Worm (Caenorhabditis elegans) whole organism, young adult: ENCODE data around the gene pat-12.

Experiments
- F10E7.11 ChIP-seq: sonication (generic microtip); optimal IDR thresholded peaks from 2 replicates; lab custom pipeline; 2017; ENCODE audit warnings: mild to moderate bottlenecking, missing genetic modification characterization, moderate library complexity, missing compliant biosample characterization
- F39B2.1 ChIP-seq: fragments of 200-800 bp; sonication (Bioruptor generic); IDR thresholded peaks from 2 replicates; pipeline ENCODE4 v1.3.6; 2022; ENCODE audit warnings: missing genetic modification reagents, missing genetic modification characterization, missing compliant biosample characterization
- F57C9.4 ChIP-seq: sonication (generic microtip); optimal IDR thresholded peaks from 2 replicates; lab custom pipeline; 2017; ENCODE audit warnings: mild to moderate bottlenecking, missing genetic modification characterization, missing compliant biosample characterization
- K11D2.4 ChIP-seq: fragments of 200-800 bp; sonication (Bioruptor generic); IDR thresholded peaks from 2 replicates; pipeline ENCODE4 v1.3.6; 2022; ENCODE audit warnings: missing genetic modification reagents, missing genetic modification characterization, missing compliant biosample characterization
- Y95B8A.8 ChIP-seq: fragments of 200-800 bp; sonication (Bioruptor generic); IDR thresholded peaks from 2 replicates; pipeline ENCODE4 v1.3.6; 2022; ENCODE audit warnings: missing genetic modification reagents, missing genetic modification characterization, missing compliant biosample characterization
- aptf-2 ChIP-seq: fragments of 200-800 bp; sonication (Bioruptor generic); conservative IDR thresholded peaks from 2 replicates; pipeline ENCODE4 v1.3.6; 2022; ENCODE audit warnings: missing genetic modification reagents, missing genetic modification characterization, missing compliant biosample characterization
- attf-3 ChIP-seq: fragments of 200-800 bp; sonication (Bioruptor generic); conservative IDR thresholded peaks from 2 replicates; pipeline ENCODE4 v1.3.6; 2022; ENCODE audit warnings: missing genetic modification reagents, missing genetic modification characterization, missing compliant biosample characterization
- attf-5 ChIP-seq: fragments of 200-800 bp; sonication (Bioruptor generic); optimal IDR thresholded peaks from 2 replicates; lab custom pipeline; 2018; ENCODE audit warnings: mild to moderate bottlenecking, missing genetic modification characterization, missing compliant biosample characterization
- bed-1 ChIP-seq: fragments of 200-800 bp; sonication (Bioruptor generic); IDR thresholded peaks from 2 replicates; pipeline ENCODE4 v1.3.6; 2022; ENCODE audit warnings: missing genetic modification reagents, missing genetic modification characterization, missing compliant biosample characterization
- cebp-1 ChIP-seq, 2 experiments: fragments of 200-800 bp in 1 of 2; sonication (Bioruptor generic) in 1 of 2; sonication (generic microtip) in 1 of 2; IDR thresholded peaks in 1 of 2; optimal IDR thresholded peaks in 1 of 2; 2 replicates each; pipeline versions ENCODE4 v1.3.6 to Lab custom; 2017 to 2022; ENCODE audit warnings: missing compliant biosample characterization in 2 of 2, missing genetic modification characterization in 2 of 2, mild to moderate bottlenecking in 1 of 2, missing genetic modification reagents in 1 of 2, moderate library complexity in 1 of 2
- ceh-40 ChIP-seq: fragments of 200-800 bp; sonication (Bioruptor generic); IDR thresholded peaks from 2 replicates; pipeline ENCODE4 v1.3.6; 2022; ENCODE audit warnings: missing genetic modification characterization, missing compliant biosample characterization
- ceh-91 ChIP-seq: fragments of 200-800 bp; sonication (Bioruptor generic); IDR thresholded peaks from 2 replicates; pipeline ENCODE4 v1.3.6; 2022; ENCODE audit warnings: missing genetic modification reagents, missing genetic modification characterization, missing compliant biosample characterization
- chd-7 ChIP-seq: sonication (generic microtip); optimal IDR thresholded peaks from 2 replicates; lab custom pipeline; 2016; ENCODE audit warnings: mild to moderate bottlenecking, missing genetic modification characterization, moderate library complexity, missing compliant biosample characterization
- egrh-3 ChIP-seq: fragments of 200-800 bp; sonication (Bioruptor generic); IDR thresholded peaks from 2 replicates; pipeline ENCODE4 v1.3.6; 2022; ENCODE audit warnings: missing genetic modification reagents, missing genetic modification characterization, missing compliant biosample characterization
- ekl-4 ChIP-seq: fragments of 200-800 bp; sonication (Bioruptor generic); IDR thresholded peaks from 2 replicates; pipeline ENCODE4 v1.3.6; 2022; ENCODE audit warnings: missing genetic modification reagents, missing genetic modification characterization, missing compliant biosample characterization
- fkh-3 ChIP-seq: sonication (generic microtip); optimal IDR thresholded peaks from 2 replicates; lab custom pipeline; 2016; ENCODE audit warnings: mild to moderate bottlenecking, missing genetic modification characterization, missing compliant biosample characterization
- gei-17 ChIP-seq: fragments of 200-800 bp; sonication (Bioruptor generic); optimal IDR thresholded peaks from 2 replicates; lab custom pipeline; 2018; ENCODE audit warnings: mild to moderate bottlenecking, missing genetic modification characterization, missing compliant biosample characterization
- hmg-1.2 ChIP-seq: fragments of 200-800 bp; sonication (Bioruptor generic); IDR thresholded peaks from 2 replicates; pipeline ENCODE4 v1.3.6; 2022; ENCODE audit warnings: missing genetic modification reagents, missing genetic modification characterization, missing compliant biosample characterization
- let-526 ChIP-seq: fragments of 200-800 bp; sonication (Bioruptor generic); IDR thresholded peaks from 2 replicates; pipeline ENCODE4 v1.3.6; 2022; ENCODE audit warnings: missing genetic modification reagents, missing genetic modification characterization, missing compliant biosample characterization
- lin-40 ChIP-seq: sonication (generic microtip); optimal IDR thresholded peaks from 2 replicates; lab custom pipeline; 2016; ENCODE audit warnings: missing genetic modification characterization, mild to moderate bottlenecking, missing compliant biosample characterization, missing genotype, missing genetic modification reagents
- lin-54 ChIP-seq: fragments of 200-800 bp; sonication (Bioruptor generic); optimal IDR thresholded peaks from 2 replicates; lab custom pipeline; 2018; ENCODE audit warnings: mild to moderate bottlenecking, missing genetic modification characterization, missing compliant biosample characterization
- lir-1 ChIP-seq: fragments of 200-800 bp; sonication (Bioruptor generic); conservative IDR thresholded peaks from 2 replicates; pipeline ENCODE4 v1.3.6; 2022; ENCODE audit warnings: missing genetic modification reagents, missing genetic modification characterization, missing compliant biosample characterization
- madf-10 ChIP-seq: sonication (generic microtip); optimal IDR thresholded peaks from 2 replicates; lab custom pipeline; 2016; ENCODE audit warnings: mild to moderate bottlenecking, missing genetic modification characterization, missing compliant biosample characterization
- madf-8 ChIP-seq: fragments of 200-800 bp; sonication (Bioruptor generic); conservative IDR thresholded peaks from 2 replicates; pipeline ENCODE4 v1.3.6; 2022; ENCODE audit warnings: missing genetic modification reagents, missing genetic modification characterization, missing compliant biosample characterization
- mcd-1 ChIP-seq: fragments of 200-800 bp; sonication (Bioruptor generic); IDR thresholded peaks from 2 replicates; pipeline ENCODE4 v1.3.6; 2022; ENCODE audit warnings: missing genetic modification reagents, missing genetic modification characterization, missing compliant biosample characterization
- nfya-1 ChIP-seq: sonication (generic microtip); optimal IDR thresholded peaks from 2 replicates; lab custom pipeline; 2017; ENCODE audit warnings: antibody characterized with exemption, missing compliant biosample characterization, missing genetic modification characterization, borderline replicate concordance; ENCODE audit not compliant: insufficient read depth
- nfya-2 ChIP-seq: fragments of 200-800 bp; sonication (Bioruptor generic); IDR thresholded peaks from 2 replicates; pipeline ENCODE4 v1.3.6; 2022; ENCODE audit warnings: missing genetic modification reagents, missing genetic modification characterization, missing compliant biosample characterization
- nhr-120 ChIP-seq: fragments of 200-800 bp; sonication (Bioruptor generic); IDR thresholded peaks from 2 replicates; pipeline ENCODE4 v1.3.6; 2022; ENCODE audit warnings: missing genetic modification characterization, missing compliant biosample characterization
- nhr-27 ChIP-seq: fragments of 200-800 bp; sonication (Bioruptor generic); optimal IDR thresholded peaks from 2 replicates; lab custom pipeline; 2018; ENCODE audit warnings: mild to moderate bottlenecking, missing genetic modification characterization, moderate library complexity, missing compliant biosample characterization
- repo-1 ChIP-seq: sonication (generic microtip); optimal IDR thresholded peaks from 2 replicates; lab custom pipeline; 2017; ENCODE audit warnings: mild to moderate bottlenecking, missing genetic modification characterization, missing compliant biosample characterization
- snpc-1.1 ChIP-seq: sonication (generic microtip); optimal IDR thresholded peaks from 2 replicates; lab custom pipeline; 2017; ENCODE audit warnings: missing genetic modification characterization, mild to moderate bottlenecking, missing compliant biosample characterization, antibody characterized with exemption, moderate library complexity, missing genotype, missing genetic modification reagents; ENCODE audit not compliant: insufficient read depth
- zim-3 ChIP-seq: sonication (generic microtip); optimal IDR thresholded peaks from 2 replicates; lab custom pipeline; 2017; ENCODE audit warnings: mild to moderate bottlenecking, missing genetic modification characterization, moderate library complexity, missing compliant biosample characterization
- ztf-25 ChIP-seq: fragments of 200-800 bp; sonication (Bioruptor generic); IDR thresholded peaks from 2 replicates; pipeline ENCODE4 v1.3.6; 2022; ENCODE audit warnings: missing genetic modification reagents, missing genetic modification characterization, missing compliant biosample characterization
- ztf-26 ChIP-seq: sonication (generic microtip); optimal IDR thresholded peaks from 2 replicates; lab custom pipeline; 2017; ENCODE audit warnings: missing genetic modification characterization, missing compliant biosample characterization

The pat-12 gene

DNA sequence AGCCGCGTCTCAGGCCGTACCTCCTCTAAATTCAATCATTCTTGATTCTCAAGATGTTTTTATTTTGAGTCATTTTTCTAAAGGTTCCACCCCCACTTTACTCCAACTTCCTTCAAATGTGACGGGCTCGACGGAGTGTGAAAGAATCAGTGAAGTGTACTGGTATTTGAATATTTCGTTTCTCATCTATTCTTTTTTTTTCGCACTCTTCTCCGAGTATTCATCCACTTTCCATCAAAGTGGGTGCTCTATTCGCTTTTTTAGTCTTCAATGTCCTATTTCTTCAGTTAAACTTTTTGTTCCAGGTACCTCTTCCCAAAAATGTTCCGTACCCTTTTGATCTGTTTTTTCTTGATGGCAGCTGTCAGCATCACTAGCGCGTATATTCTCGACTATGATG is 9.2 kb upstream of the pat-12 start, which contains the start of gene nlp-52 (continued):
- TF ChIP-seq K11D2.4 (GFP tag; lab: Robert Waterston, UW) (no peak), ztf-26 (tag; lab: Kevin White, UChicago) (no peak)

DNA sequence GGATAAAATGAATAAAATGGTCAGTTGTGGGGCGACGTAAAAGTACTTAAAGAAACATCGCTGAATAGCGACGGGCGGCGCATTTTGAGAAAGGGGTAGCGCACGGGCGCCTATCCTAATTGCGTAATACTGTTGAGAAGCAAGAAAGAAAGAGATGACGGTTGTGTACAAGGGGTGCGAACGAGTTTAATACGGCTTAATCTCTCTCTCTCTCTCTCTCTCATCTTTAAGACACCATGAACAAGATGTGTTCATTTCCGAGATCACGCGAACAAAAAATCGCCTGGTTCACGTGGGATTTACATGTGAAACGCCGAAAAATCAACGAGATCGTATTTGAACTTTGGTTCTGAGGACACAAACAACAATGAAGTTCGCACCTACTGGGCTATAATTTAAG is 7.4 kb upstream of the pat-12 start:
- TF ChIP-seq cebp-1 (GFP tag; IDR thresholded peaks at IDR 0.05; lab: Robert Waterston, UW) (no peak), cebp-1 (tag; optimal IDR thresholded peaks at IDR 0.05; lab: Kevin White, UChicago) (peak; percentile 23), nhr-27 (no peak), ceh-91 (GFP tag; lab: Robert Waterston, UW) (no peak), F57C9.4 (no peak)

DNA sequence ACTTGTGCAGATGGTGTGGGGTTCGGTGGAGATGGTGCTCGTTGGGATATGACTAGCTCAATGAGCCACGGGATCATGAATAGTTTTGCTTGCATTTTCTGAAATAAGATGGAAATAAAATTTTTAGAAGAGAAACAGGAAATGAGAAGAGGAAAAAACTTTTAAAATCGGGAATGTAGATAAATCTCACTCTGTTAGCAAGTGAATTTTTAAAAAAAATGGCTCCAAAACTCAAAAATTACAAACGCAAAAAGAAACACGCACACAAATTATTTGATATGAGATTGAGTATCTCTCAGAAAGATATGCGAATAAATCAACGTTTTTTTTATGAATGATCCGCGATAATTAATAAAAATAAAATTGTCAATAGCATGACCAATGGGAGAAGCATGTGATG is 5.8 kb upstream of the pat-12 start, which contains the start of gene T17H7.7:
Gene T17H7.7, minus strand, starts transcription at position 101 of the 400 bp plus-strand sequence.
- TF ChIP-seq aptf-2, result no peak
- no peak for TF ChIP-seq F39B2.1
- no peak for TF ChIP-seq snpc-1.1 (tag; lab: Kevin White, UChicago)
- TF ChIP-seq ceh-40 (GFP tag; lab: Robert Waterston, UW), result no peak
- TF ChIP-seq chd-7 (tag; lab: Kevin White, UChicago), result no peak
- no peak for TF ChIP-seq gei-17
- no peak for TF ChIP-seq attf-3 (GFP tag; lab: Robert Waterston, UW)
- TF ChIP-seq attf-5, result no peak
- TF ChIP-seq zim-3 (tag; lab: Kevin White, UChicago), result no peak
- no peak for TF ChIP-seq madf-8 (GFP tag; lab: Robert Waterston, UW)
- TF ChIP-seq lin-54 (GFP tag; lab: Kevin White, UChicago), result no peak
- TF ChIP-seq hmg-1.2 (GFP tag; lab: Robert Waterston, UW), result no peak
- TF ChIP-seq Y95B8A.8, result no peak
- TF ChIP-seq F10E7.11 (tag; lab: Kevin White, UChicago), result no peak
- no peak for TF ChIP-seq nfya-1

DNA sequence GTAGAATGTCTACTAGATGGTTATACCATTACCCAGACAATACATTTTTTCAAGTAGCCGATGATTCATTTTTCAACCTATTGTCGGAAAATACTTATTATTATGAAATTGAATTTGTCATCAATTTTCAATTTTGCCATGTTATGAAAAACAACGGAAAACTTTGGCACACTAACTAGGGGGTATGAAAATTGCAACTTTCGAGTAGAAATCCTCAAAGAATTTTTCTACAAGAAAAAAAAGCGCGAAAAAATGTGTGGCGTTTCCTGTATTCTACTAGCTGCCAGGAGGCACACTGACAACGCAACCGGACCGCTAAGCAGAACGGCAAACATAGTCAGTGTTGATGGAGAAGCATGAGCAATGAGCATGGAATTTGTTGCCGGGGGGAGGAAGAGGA is 2.1 kb upstream of the pat-12 start:
- TF ChIP-seq repo-1, result no peak
- TF ChIP-seq lin-54 (GFP tag; lab: Kevin White, UChicago), result no peak
- TF ChIP-seq Y95B8A.8, result no peak
- no peak for TF ChIP-seq fkh-3

DNA sequence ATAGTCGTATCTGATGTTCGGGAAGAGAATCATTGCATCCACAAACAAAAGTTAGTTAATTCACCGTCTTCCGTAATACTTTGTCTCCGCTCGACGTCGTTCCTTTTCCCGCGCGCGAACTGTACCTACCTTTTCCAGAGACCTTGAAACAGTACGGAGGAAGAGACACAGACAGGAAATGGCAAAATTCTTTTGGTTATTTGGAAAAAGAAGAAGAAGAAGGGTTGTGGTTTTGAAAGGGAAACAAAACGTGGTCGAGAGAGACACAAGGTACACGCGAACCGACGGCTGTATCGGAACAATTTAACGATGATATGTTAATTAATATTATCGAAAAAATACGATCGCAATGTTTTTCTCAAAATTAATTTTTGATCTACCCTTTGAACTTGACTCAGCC is 2.2 kb downstream of the pat-12 start:
- TF ChIP-seq ekl-4 (GFP tag; lab: Robert Waterston, UW), result no peak
- TF ChIP-seq bed-1 (GFP tag; lab: Robert Waterston, UW), result no peak
- TF ChIP-seq egrh-3 (GFP tag; lab: Robert Waterston, UW), result no peak
- no peak for TF ChIP-seq lin-40 (tag; lab: Kevin White, UChicago)
- no peak for TF ChIP-seq nfya-2 (GFP tag; lab: Robert Waterston, UW)
- TF ChIP-seq lir-1, result no peak
- no peak for TF ChIP-seq nhr-120 (GFP tag; lab: Robert Waterston, UW)
- TF ChIP-seq madf-10 (tag; lab: Kevin White, UChicago), result no peak
- TF ChIP-seq mcd-1 (GFP tag; lab: Robert Waterston, UW), result no peak
- TF ChIP-seq let-526 (GFP tag; lab: Robert Waterston, UW), result no peak
- TF ChIP-seq ztf-25 (GFP tag; lab: Robert Waterston, UW), result no peak
